Worm (Caenorhabditis elegans) whole organism, mixed stage, embryonic: Measurements from ENCODE around the gene ZC443.2.

Experiments used
- ceh-43 ChIP-seq: fragments of 200-800 bp; sonication (Bioruptor generic); optimal IDR thresholded peaks from 2 replicates; lab custom pipeline; 2018; ENCODE audit warnings: mild to moderate bottlenecking, missing genetic modification characterization, moderate library complexity, missing compliant biosample characterization
- lin-13 ChIP-seq: fragments of 150-350 bp; optimal IDR thresholded peaks from 2 replicates; lab custom pipeline; 2014; ENCODE audit warnings: missing biosample characterization, missing genetic modification characterization
- lin-32 ChIP-seq: fragments of 200-800 bp; sonication (Bioruptor generic); optimal IDR thresholded peaks from 2 replicates; lab custom pipeline; 2018; ENCODE audit warnings: mild to moderate bottlenecking, missing genetic modification characterization, missing compliant biosample characterization
- nhr-12 ChIP-seq: fragments of 150-350 bp; optimal IDR thresholded peaks from 2 replicates; lab custom pipeline; 2014; ENCODE audit warnings: missing biosample characterization, missing genetic modification characterization
- pha-4 ChIP-seq: fragments of 150-350 bp; optimal IDR thresholded peaks from 2 replicates; lab custom pipeline; 2018; ENCODE audit warnings: missing biosample characterization, missing genetic modification reagents, missing genetic modification characterization

DNA sequence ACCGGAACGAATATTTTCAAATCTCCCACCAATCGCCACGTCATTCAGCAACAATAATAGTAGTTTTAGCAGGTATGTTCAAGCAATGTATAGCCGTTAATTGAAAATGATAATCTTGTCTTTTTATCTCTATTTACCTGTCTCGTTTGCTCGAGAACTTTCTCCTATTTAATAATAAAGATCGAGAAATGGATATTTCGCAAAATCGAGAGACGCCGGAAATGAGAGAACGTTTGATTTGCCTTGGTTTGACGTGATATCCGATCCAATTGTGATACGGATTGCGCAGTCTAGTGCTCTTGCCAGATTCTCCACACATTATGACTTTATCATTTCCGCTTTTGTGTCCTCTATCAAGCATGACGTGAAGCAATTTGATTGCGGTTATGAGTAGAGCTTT lies 37.1 kb downstream of the ZC443.2 start:
- TF ChIP-seq pha-4 (tag; lab: Kevin White, UChicago), result no peak
- TF ChIP-seq nhr-12, result no peak
- no peak for TF ChIP-seq lin-13
- TF ChIP-seq ceh-43 (GFP tag; lab: Kevin White, UChicago), result no peak
- no peak for TF ChIP-seq lin-32 (GFP tag; lab: Kevin White, UChicago)
